Worm (Caenorhabditis elegans): Measurements from ENCODE around the gene hif-1.

The hif-1 gene

DNA sequence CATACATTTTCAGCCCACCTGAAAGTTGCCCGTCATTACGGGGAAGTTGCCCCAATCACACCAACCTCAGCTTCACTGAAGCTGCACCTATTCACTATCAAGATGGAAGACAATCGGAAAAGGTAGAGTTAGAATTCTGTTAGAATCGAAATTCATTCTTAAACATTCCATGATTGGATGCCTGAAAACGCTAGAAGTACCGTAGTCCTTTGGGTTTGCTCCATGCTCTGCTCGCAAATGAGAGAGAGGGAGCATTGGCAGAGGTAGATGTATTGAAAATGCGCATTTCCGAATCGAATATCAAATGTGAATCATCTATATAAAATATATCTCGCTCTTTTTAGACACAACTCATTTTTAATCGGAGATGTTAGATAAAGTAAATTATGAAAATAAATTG is at the start of gene hif-1:
Gene hif-1 (plus strand): TSS at position 8 of the 400 bp plus-strand sequence.
- TF ChIP-seq T22C8.4 (GFP tag; IDR thresholded peaks at IDR 0.05) (no peak), ztf-23 (GFP tag; IDR thresholded peaks at IDR 0.05) (no peak), ref-1 (GFP tag; conservative IDR thresholded peaks at IDR 0.05) (no peak), med-1 (GFP tag; optimal IDR thresholded peaks at IDR 0.05; ENCODE audit: insufficient read depth) (no peak), flt-1 (GFP tag; IDR thresholded peaks at IDR 0.05) (no peak), ztf-29 (GFP tag; IDR thresholded peaks at IDR 0.05) (no peak), tab-1 (GFP tag; IDR thresholded peaks at IDR 0.05) (no peak), cog-1 (tag; optimal IDR thresholded peaks at IDR 0.05) (no peak)

DNA sequence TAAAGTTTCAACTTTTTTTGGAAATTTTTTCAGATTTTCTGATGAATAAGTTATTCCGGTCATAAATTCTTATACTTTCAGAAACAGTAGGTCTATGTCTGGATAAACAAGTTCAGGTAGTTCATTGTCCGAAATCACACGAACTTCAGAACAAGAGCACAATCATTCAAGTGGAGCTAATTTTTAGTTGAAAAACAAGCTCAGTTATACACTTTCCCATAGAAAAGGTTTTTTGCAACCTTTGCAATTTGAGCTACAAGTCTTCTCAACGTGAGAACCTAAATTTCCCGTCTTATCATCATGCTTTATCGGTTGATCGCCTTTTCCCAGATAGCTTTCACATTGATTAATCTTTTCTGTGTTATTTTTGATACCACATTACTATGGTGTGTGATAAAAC is 48.4 kb upstream of the hif-1 start, which contains the start of gene srxa-1:
Gene srxa-1 (plus strand): TSS at position 301 of the 400 bp plus-strand sequence.
- TF ChIP-seq ref-1 (GFP tag; conservative IDR thresholded peaks at IDR 0.05) (no peak), tab-1 (GFP tag; IDR thresholded peaks at IDR 0.05) (no peak), cog-1 (tag; optimal IDR thresholded peaks at IDR 0.05) (no peak), ztf-23 (GFP tag; IDR thresholded peaks at IDR 0.05) (no peak), klf-2 (GFP tag; conservative IDR thresholded peaks at IDR 0.05) (no peak), ztf-29 (GFP tag; IDR thresholded peaks at IDR 0.05) (no peak), flt-1 (GFP tag; IDR thresholded peaks at IDR 0.05) (no peak), med-1 (GFP tag; optimal IDR thresholded peaks at IDR 0.05; ENCODE audit: insufficient read depth) (no peak), T22C8.4 (GFP tag; IDR thresholded peaks at IDR 0.05) (no peak)

DNA sequence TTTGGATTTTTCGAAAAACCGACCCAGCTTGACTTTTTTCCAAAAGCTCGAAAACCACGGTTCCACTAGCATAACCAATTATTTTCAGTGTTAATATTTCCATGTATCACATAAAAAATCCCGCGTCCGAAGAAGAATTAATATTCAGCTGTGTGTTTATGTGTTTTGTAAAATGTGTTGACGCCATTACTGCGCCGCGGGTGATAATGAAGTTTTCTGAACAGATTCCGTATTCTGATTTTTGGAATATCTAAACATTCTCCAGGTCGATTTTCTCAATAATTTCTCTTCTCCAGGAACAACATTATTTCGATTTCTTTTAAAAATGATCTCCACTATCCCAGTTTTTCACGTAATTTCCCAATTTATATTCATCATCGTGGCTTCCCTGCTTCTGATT is 45.5 kb upstream of the hif-1 start, which contains the start of gene srxa-6:
Gene srxa-6 (plus strand): TSS at position 301 of the 400 bp plus-strand sequence.
- TF ChIP-seq flt-1 (GFP tag; IDR thresholded peaks at IDR 0.05) = no peak
- no peak for TF ChIP-seq ztf-29 (GFP tag; IDR thresholded peaks at IDR 0.05)
- TF ChIP-seq med-1 (GFP tag; optimal IDR thresholded peaks at IDR 0.05; ENCODE audit: insufficient read depth) = no peak
- TF ChIP-seq ztf-23 (GFP tag; IDR thresholded peaks at IDR 0.05) = no peak
- no peak for TF ChIP-seq cog-1 (tag; optimal IDR thresholded peaks at IDR 0.05)
- no peak for TF ChIP-seq ref-1 (GFP tag; conservative IDR thresholded peaks at IDR 0.05)
- no peak for TF ChIP-seq klf-2 (GFP tag; conservative IDR thresholded peaks at IDR 0.05)
- no peak for TF ChIP-seq T22C8.4 (GFP tag; IDR thresholded peaks at IDR 0.05)
- no peak for TF ChIP-seq tab-1 (GFP tag; IDR thresholded peaks at IDR 0.05)

DNA sequence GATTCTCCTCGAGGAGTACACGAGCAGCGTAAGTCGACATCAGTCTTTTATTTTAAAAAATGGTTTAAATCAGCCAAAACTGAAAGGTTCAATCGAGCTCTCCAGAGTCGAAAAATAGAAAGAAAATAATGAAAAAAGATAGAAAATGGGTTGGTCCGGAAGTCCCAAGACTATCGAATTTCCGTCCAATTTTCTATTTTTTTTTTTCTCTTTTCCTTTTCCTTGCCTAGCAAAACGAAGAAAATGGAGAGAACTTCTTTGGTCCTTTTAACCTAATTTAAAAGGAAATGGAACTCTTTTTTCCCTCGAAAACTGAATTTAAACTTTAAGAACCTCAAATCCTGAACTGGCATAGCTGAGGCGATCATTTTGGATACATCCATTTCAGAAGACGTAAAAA is 40.8 kb upstream of the hif-1 start:
- TF ChIP-seq flt-1 (GFP tag; IDR thresholded peaks at IDR 0.05) (no peak), tab-1 (GFP tag; IDR thresholded peaks at IDR 0.05) (no peak)

DNA sequence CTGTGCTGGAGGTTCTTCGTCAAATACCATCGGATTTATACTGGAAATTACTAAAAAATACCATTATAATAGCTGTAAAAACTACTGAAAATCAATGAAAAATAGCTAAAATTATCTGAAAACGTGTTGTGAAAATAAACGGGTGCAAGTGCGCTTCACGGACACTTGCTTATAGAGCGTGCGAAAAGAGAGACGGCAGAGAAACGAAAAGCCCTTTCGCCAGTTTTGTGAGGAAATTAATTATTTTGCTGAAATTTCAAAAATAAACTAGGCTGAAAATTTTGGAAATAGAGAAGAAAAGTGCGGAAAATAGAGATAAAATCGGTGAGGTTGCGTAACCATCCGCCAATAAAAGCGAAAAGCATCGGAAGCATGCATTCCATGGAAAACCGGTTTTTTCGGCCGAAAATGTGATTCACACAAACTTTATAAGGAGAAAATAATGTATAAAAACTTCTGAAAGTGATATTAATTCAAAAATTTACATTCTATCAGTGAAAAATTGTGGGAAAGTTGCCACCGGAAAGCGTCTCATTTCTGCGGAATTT is 35.8 kb upstream of the hif-1 start, which contains the start of gene dnj-25:
Gene dnj-25 (minus strand): TSS at position 57 of the 548 bp plus-strand sequence.
- no peak for TF ChIP-seq T22C8.4 (GFP tag; IDR thresholded peaks at IDR 0.05)
- no peak for TF ChIP-seq klf-2 (GFP tag; conservative IDR thresholded peaks at IDR 0.05)
- TF ChIP-seq ref-1 (GFP tag; conservative IDR thresholded peaks at IDR 0.05) = no peak
- TF ChIP-seq ztf-23 (GFP tag; IDR thresholded peaks at IDR 0.05) = no peak
- TF ChIP-seq flt-1 (GFP tag; IDR thresholded peaks at IDR 0.05) = no peak
- TF ChIP-seq tab-1 (GFP tag; IDR thresholded peaks at IDR 0.05) = no peak
- TF ChIP-seq med-1 (GFP tag; optimal IDR thresholded peaks at IDR 0.05; ENCODE audit: insufficient read depth) = no peak
- no peak for TF ChIP-seq ztf-29 (GFP tag; IDR thresholded peaks at IDR 0.05)
- TF ChIP-seq cog-1 (tag; optimal IDR thresholded peaks at IDR 0.05) = no peak

DNA sequence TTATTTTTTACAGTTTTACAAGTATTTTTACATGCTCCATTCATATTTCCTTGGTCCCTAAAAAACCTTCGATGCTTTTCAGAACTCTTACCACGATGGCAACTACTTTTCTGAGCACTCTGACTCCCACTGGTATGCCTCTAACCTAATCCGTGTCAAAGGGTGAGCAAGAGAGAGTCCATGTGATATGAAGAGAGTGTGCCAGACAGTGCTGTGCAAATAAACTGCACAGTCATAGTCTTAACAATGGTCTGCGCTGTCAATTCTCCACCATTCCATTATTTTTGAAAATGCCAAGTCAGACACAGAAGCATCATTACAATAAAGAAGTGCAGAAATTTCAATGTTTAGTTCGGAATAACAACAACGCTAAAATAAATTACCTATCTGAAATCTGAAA is 34.9 kb upstream of the hif-1 start:
- TF ChIP-seq cog-1 (tag; optimal IDR thresholded peaks at IDR 0.05) (no peak), flt-1 (GFP tag; IDR thresholded peaks at IDR 0.05) (no peak), T22C8.4 (GFP tag; IDR thresholded peaks at IDR 0.05) (no peak), tab-1 (GFP tag; IDR thresholded peaks at IDR 0.05) (no peak), ztf-23 (GFP tag; IDR thresholded peaks at IDR 0.05) (no peak), med-1 (GFP tag; optimal IDR thresholded peaks at IDR 0.05; ENCODE audit: insufficient read depth) (no peak), ref-1 (GFP tag; conservative IDR thresholded peaks at IDR 0.05) (no peak), ztf-29 (GFP tag; IDR thresholded peaks at IDR 0.05) (no peak), klf-2 (GFP tag; conservative IDR thresholded peaks at IDR 0.05) (no peak)

DNA sequence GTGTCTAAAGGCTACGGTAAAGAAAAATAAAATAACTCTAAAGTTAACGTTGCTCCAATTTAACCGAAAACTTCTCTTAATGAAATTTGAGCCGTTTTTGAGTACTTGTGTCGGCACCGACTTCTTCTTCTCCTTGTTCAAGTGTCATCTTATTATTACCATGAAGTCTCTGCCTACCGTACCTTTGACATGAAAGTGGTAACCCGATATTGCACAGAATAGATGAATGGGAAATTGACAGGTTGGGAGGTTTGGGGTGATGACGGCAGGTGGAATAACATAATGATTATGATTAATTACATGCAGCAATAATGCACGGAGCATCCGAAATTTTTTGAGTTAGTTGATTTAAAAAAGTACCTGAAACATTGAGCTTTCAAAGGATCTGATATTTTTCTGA is 33.4 kb upstream of the hif-1 start:
- TF ChIP-seq T22C8.4 (GFP tag; IDR thresholded peaks at IDR 0.05) (no peak), klf-2 (GFP tag; conservative IDR thresholded peaks at IDR 0.05) (no peak), tab-1 (GFP tag; IDR thresholded peaks at IDR 0.05) (no peak), cog-1 (tag; optimal IDR thresholded peaks at IDR 0.05) (no peak), ztf-29 (GFP tag; IDR thresholded peaks at IDR 0.05) (no peak), ztf-23 (GFP tag; IDR thresholded peaks at IDR 0.05) (no peak), ref-1 (GFP tag; conservative IDR thresholded peaks at IDR 0.05) (no peak), med-1 (GFP tag; optimal IDR thresholded peaks at IDR 0.05; ENCODE audit: insufficient read depth) (no peak), flt-1 (GFP tag; IDR thresholded peaks at IDR 0.05) (no peak)

DNA sequence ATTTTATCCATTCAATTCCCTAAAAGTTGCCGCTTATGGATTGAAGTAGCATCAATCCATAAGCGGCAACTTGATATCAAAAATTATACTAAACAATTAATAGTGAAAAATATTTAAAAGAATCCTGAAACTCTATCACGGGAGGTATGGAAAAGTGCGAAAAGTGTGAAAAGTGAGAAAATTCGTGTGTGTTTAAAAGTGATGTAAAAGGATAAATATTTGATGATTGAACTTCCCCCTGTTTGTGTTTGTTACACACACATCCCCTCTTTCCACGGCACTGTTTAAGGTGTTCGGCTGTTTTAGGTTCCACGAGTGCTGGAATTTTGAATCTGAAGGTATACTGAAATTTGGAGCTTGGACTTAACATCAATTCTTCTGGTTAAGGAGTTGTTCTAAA is 32.2 kb upstream of the hif-1 start:
- TF ChIP-seq ztf-23 (GFP tag; IDR thresholded peaks at IDR 0.05) (no peak), med-1 (GFP tag; optimal IDR thresholded peaks at IDR 0.05; ENCODE audit: insufficient read depth) (no peak), ztf-29 (GFP tag; IDR thresholded peaks at IDR 0.05) (no peak), ref-1 (GFP tag; conservative IDR thresholded peaks at IDR 0.05) (no peak), T22C8.4 (GFP tag; IDR thresholded peaks at IDR 0.05) (no peak), klf-2 (GFP tag; conservative IDR thresholded peaks at IDR 0.05) (no peak), tab-1 (GFP tag; IDR thresholded peaks at IDR 0.05) (no peak), cog-1 (tag; optimal IDR thresholded peaks at IDR 0.05) (no peak), flt-1 (GFP tag; IDR thresholded peaks at IDR 0.05) (no peak)

DNA sequence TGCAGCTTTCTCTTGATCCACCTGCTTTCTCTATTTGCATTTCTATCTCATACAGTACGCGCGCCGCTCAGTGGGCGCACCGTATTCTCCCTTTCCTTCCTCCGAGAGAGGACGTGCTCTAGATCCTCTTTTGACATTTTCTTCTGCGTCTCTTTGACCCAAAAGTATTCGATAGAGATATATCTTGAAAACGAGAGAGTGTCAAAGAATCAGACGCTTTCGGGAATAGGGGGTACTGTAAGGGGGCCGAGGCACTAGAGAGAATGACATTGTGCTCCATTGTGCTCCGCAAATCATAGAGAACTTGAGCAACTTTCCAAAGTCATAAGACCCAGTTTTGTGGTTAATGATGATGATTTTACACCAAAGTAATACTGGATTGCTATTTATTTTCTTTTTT is 31.1 kb upstream of the hif-1 start:
- TF ChIP-seq klf-2 (GFP tag; conservative IDR thresholded peaks at IDR 0.05) (no peak), med-1 (GFP tag; optimal IDR thresholded peaks at IDR 0.05; ENCODE audit: insufficient read depth) (no peak)

DNA sequence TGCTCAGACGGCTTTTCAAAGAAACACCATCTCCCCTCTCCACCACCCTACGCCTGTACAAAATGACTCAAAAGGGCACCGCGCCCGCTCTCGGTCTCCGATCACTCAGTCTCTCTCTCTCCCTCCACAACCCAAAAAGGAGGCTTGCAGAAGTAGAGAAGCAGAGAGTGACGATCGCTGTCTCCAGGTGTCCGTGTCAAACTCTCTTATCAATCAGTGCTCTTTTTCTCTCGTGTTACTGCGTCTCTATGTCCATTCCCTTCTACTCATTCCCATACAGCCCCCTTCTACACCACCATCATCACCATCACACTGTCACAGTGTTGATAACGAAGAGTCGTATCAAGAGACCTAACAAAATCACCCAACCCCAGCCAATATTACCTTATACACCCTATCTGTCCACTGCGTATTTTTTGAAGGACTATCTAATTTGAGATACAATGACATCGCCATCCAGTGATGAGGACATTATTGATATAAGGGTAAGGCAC is 27.6 kb upstream of the hif-1 start, which contains the start of gene pha-4:
Gene pha-4 (plus strand): TSS at position 444 of the 494 bp plus-strand sequence.
- 0 out of 2 replicates have a peak, but pooled peaks have one; percentile 39 for TF ChIP-seq ztf-29 (GFP tag; IDR thresholded peaks at IDR 0.05)
- TF ChIP-seq cog-1 (tag; optimal IDR thresholded peaks at IDR 0.05) = no peak

Data from whole organism, midembryonic.